Fruit fly (Drosophila melanogaster) whole organism, embryonic: Measurements from ENCODE around the gene Hrb98DE.

Experiments used
- ATbp ChIP-seq: fragments of 200-800 bp; sonication (Bioruptor generic); optimal IDR thresholded peaks from 2 replicates; lab custom pipeline; 2017; ENCODE audit warnings: missing biosample characterization, mild to moderate bottlenecking, missing genetic modification characterization, missing genetic modification reagents
- CG13424 ChIP-seq: fragments of 200-800 bp; sonication (Bioruptor generic); optimal IDR thresholded peaks from 2 replicates; lab custom pipeline; 2019; ENCODE audit warnings: missing biosample characterization, mild to moderate bottlenecking, missing genetic modification characterization, moderate library complexity
- CG14710 ChIP-seq: fragments of 200-800 bp; sonication (Bioruptor generic); optimal IDR thresholded peaks from 3 replicates; lab custom pipeline; 2019; ENCODE audit warnings: missing biosample characterization, mild to moderate bottlenecking, missing genetic modification characterization, moderate library complexity
- CG14965 ChIP-seq: fragments of 200-800 bp; sonication (Bioruptor generic); optimal IDR thresholded peaks from 2 replicates; lab custom pipeline; 2016; ENCODE audit warnings: missing biosample characterization, missing genetic modification characterization, borderline replicate concordance
- CG15269 ChIP-seq: fragments of 200-800 bp; sonication (Bioruptor generic); optimal IDR thresholded peaks from 2 replicates; lab custom pipeline; 2018; ENCODE audit warnings: missing biosample characterization, mild to moderate bottlenecking, missing genetic modification characterization, moderate library complexity
- CG1647 ChIP-seq: fragments of 200-800 bp; sonication (Bioruptor generic); optimal IDR thresholded peaks from 3 replicates; lab custom pipeline; 2016; ENCODE audit warnings: missing biosample characterization, missing genetic modification characterization
- CG17361 ChIP-seq: fragments of 200-800 bp; sonication (Bioruptor generic); IDR thresholded peaks from 3 replicates; pipeline ENCODE4 v1.3.6; 2022; ENCODE audit warnings: missing biosample characterization, missing genetic modification characterization
- CG2202 ChIP-seq: fragments of 200-800 bp; sonication (Bioruptor generic); optimal IDR thresholded peaks from 2 replicates; lab custom pipeline; 2018; ENCODE audit warnings: missing biosample characterization, mild to moderate bottlenecking, missing genetic modification characterization
- CG30020 ChIP-seq: fragments of 200-800 bp; optimal IDR thresholded peaks from 2 replicates; lab custom pipeline; 2019; ENCODE audit warnings: missing biosample characterization, mild to moderate bottlenecking, missing genetic modification characterization, moderate library complexity
- CG30403 ChIP-seq: fragments of 200-800 bp; sonication (Bioruptor generic); optimal IDR thresholded peaks from 3 replicates; lab custom pipeline; 2016; ENCODE audit warnings: missing biosample characterization, missing genetic modification characterization
- CG32772 ChIP-seq: fragments of 200-800 bp; sonication (Bioruptor generic); IDR thresholded peaks from 2 replicates; pipeline ENCODE4 v1.3.6; 2022; ENCODE audit warnings: missing biosample characterization, missing genetic modification characterization
- CG3281 ChIP-seq: fragments of 200-800 bp; sonication (Bioruptor generic); optimal IDR thresholded peaks from 3 replicates; lab custom pipeline; 2017; ENCODE audit warnings: missing biosample characterization, mild to moderate bottlenecking, missing genetic modification characterization
- CG4404 ChIP-seq: fragments of 200-800 bp; sonication (Bioruptor generic); IDR thresholded peaks from 2 replicates; pipeline ENCODE4 v1.3.6; 2022; ENCODE audit warnings: missing biosample characterization, missing genetic modification characterization
- CG4424 ChIP-seq: fragments of 200-800 bp; sonication (Bioruptor generic); optimal IDR thresholded peaks from 3 replicates; lab custom pipeline; 2016; ENCODE audit warnings: missing biosample characterization, missing genetic modification characterization
- CG4617 ChIP-seq: fragments of 200-800 bp; sonication (Bioruptor generic); optimal IDR thresholded peaks from 3 replicates; lab custom pipeline; 2016; ENCODE audit warnings: missing biosample characterization, missing genetic modification characterization, borderline replicate concordance
- CG7372 ChIP-seq: fragments of 200-800 bp; sonication (Bioruptor generic); IDR thresholded peaks from 2 replicates; pipeline ENCODE4 v1.3.6; 2022; ENCODE audit warnings: missing biosample characterization, missing genetic modification characterization
- CTCF ChIP-seq: fragments of 200-800 bp; sonication (Bioruptor generic); optimal IDR thresholded peaks from 2 replicates; lab custom pipeline; 2017; ENCODE audit warnings: missing biosample characterization, mild to moderate bottlenecking, missing genetic modification characterization, moderate library complexity
- D19A ChIP-seq: fragments of 200-800 bp; optimal IDR thresholded peaks from 3 replicates; lab custom pipeline; 2019; ENCODE audit warnings: missing biosample characterization, mild to moderate bottlenecking, missing genetic modification characterization, moderate library complexity
- Dp ChIP-seq: fragments of 200-800 bp; sonication (Bioruptor generic); optimal IDR thresholded peaks from 2 replicates; lab custom pipeline; 2018; ENCODE audit warnings: missing biosample characterization, mild to moderate bottlenecking, missing genetic modification characterization, moderate library complexity
- Elba2 ChIP-seq: fragments of 200-800 bp; sonication (Bioruptor generic); optimal IDR thresholded peaks from 3 replicates; lab custom pipeline; 2016; ENCODE audit warnings: missing biosample characterization, missing genetic modification characterization
- Med ChIP-seq: fragments of 200-800 bp; sonication (Bioruptor generic); peaks from one replicate; lab custom pipeline; 2016; ENCODE audit warnings: missing biosample characterization, missing genetic modification characterization, mild to moderate bottlenecking, inconsistent platforms, moderate library complexity
- Nf-YC ChIP-seq: fragments of 200-800 bp; optimal IDR thresholded peaks from 3 replicates; lab custom pipeline; 2019; ENCODE audit warnings: missing biosample characterization, mild to moderate bottlenecking, missing genetic modification characterization, moderate library complexity
- Pdp1 ChIP-seq, 2 experiments: fragments of 200-800 bp; sonication (Bioruptor generic); optimal IDR thresholded peaks; 3 replicates each; lab custom pipeline; 2016; ENCODE audit warnings: missing biosample characterization in 2 of 2, missing genetic modification characterization in 2 of 2, mild to moderate bottlenecking in 1 of 2, moderate library complexity in 1 of 2
- Rx ChIP-seq: fragments of 200-800 bp; sonication (Bioruptor generic); IDR thresholded peaks from 2 replicates; pipeline ENCODE4 v1.3.6; 2022; ENCODE audit warnings: missing biosample characterization, missing genetic modification characterization
- Six4 ChIP-seq: fragments of 200-800 bp; sonication (Bioruptor generic); optimal IDR thresholded peaks from 2 replicates; lab custom pipeline; 2016; ENCODE audit warnings: missing biosample characterization, missing genetic modification characterization
- Sox102F ChIP-seq: fragments of 200-800 bp; sonication (Bioruptor generic); optimal IDR thresholded peaks from 2 replicates; lab custom pipeline; 2018; ENCODE audit warnings: missing biosample characterization, mild to moderate bottlenecking, missing genetic modification characterization, moderate library complexity
- Spps ChIP-seq: fragments of 200-800 bp; sonication (Bioruptor generic); optimal IDR thresholded peaks from 2 replicates; lab custom pipeline; 2018; ENCODE audit warnings: missing biosample characterization, mild to moderate bottlenecking, missing genetic modification characterization
- Trl ChIP-seq, 3 experiments: fragments of >200 bp in 2 of 3; fragments of 200-800 bp in 1 of 3; sonication (Bioruptor generic) in 1 of 3; optimal IDR thresholded peaks; 2 replicates in 1 of 3; 3 replicates in 2 of 3; lab custom pipeline; 2016 to 2017; ENCODE audit warnings: missing biosample characterization in 1 of 3, missing genetic modification characterization in 1 of 3
- ash1 ChIP-seq: fragments of 200-800 bp; sonication (Bioruptor generic); optimal IDR thresholded peaks from 2 replicates; lab custom pipeline; 2018; ENCODE audit warnings: missing biosample characterization, mild to moderate bottlenecking, missing genetic modification characterization
- bsh ChIP-seq, 2 experiments: fragments of 200-800 bp; sonication (Bioruptor generic); optimal IDR thresholded peaks; 2 replicates each; lab custom pipeline; 2017 to 2018; ENCODE audit warnings: mild to moderate bottlenecking in 2 of 2, missing biosample characterization in 2 of 2, missing genetic modification characterization in 2 of 2, moderate library complexity in 1 of 2
- ci ChIP-seq: fragments of 200-800 bp; sonication (Bioruptor generic); IDR thresholded peaks from 3 replicates; pipeline ENCODE4 v1.3.6; 2022; ENCODE audit warnings: missing biosample characterization, missing genetic modification characterization
- dmrt99B ChIP-seq: fragments of 200-800 bp; sonication (Bioruptor generic); optimal IDR thresholded peaks from 2 replicates; lab custom pipeline; 2018; ENCODE audit warnings: missing biosample characterization, mild to moderate bottlenecking, missing genetic modification characterization, moderate library complexity
- dpn ChIP-seq, 2 experiments: fragments of 200-800 bp; sonication (Bioruptor generic); optimal IDR thresholded peaks; 3 replicates each; lab custom pipeline; 2016; ENCODE audit warnings: missing biosample characterization in 2 of 2, missing genetic modification characterization in 2 of 2
- ewg ChIP-seq: fragments of 200-800 bp; sonication (Bioruptor generic); optimal IDR thresholded peaks from 3 replicates; lab custom pipeline; 2017; ENCODE audit warnings: mild to moderate bottlenecking, missing biosample characterization, missing genetic modification reagents, missing genetic modification characterization
- fd96Cb ChIP-seq: fragments of 200-800 bp; sonication (Bioruptor generic); optimal IDR thresholded peaks from 2 replicates; lab custom pipeline; 2018; ENCODE audit warnings: missing biosample characterization, mild to moderate bottlenecking, missing genetic modification characterization, moderate library complexity
- klu ChIP-seq: fragments of 200-800 bp; sonication (Bioruptor generic); IDR thresholded peaks from 2 replicates; pipeline ENCODE4 v1.3.6; 2022; ENCODE audit warnings: missing biosample characterization, missing genetic modification characterization
- luna ChIP-seq: fragments of 200-800 bp; sonication (Bioruptor generic); optimal IDR thresholded peaks from 2 replicates; lab custom pipeline; 2016; ENCODE audit warnings: missing biosample characterization, missing genetic modification characterization
- phol ChIP-seq: fragments of 200-800 bp; sonication (Bioruptor generic); optimal IDR thresholded peaks from 3 replicates; lab custom pipeline; 2018; ENCODE audit warnings: missing biosample characterization, mild to moderate bottlenecking, missing genetic modification characterization, moderate library complexity
- ranshi ChIP-seq: fragments of 200-800 bp; sonication (Bioruptor generic); IDR thresholded peaks from 2 replicates; pipeline ENCODE4 v1.3.6; 2022; ENCODE audit warnings: missing biosample characterization, missing genetic modification characterization
- sc ChIP-seq, 3 experiments: fragments of >200 bp in 2 of 3; fragments of 200-800 bp in 1 of 3; sonication (Bioruptor generic) in 1 of 3; optimal IDR thresholded peaks; 2 replicates in 2 of 3; 3 replicates in 1 of 3; lab custom pipeline; 2017; ENCODE audit warnings: mild to moderate bottlenecking in 1 of 3, missing biosample characterization in 1 of 3, missing genetic modification characterization in 1 of 3, missing genetic modification reagents in 1 of 3
- schlank ChIP-seq: fragments of 200-800 bp; sonication (Bioruptor generic); optimal IDR thresholded peaks from 2 replicates; lab custom pipeline; 2018; ENCODE audit warnings: missing biosample characterization, mild to moderate bottlenecking, missing genetic modification characterization
- sens ChIP-seq: fragments of 200-800 bp; sonication (Bioruptor generic); peaks from one replicate; lab custom pipeline; 2016; ENCODE audit warnings: missing biosample characterization, missing genetic modification characterization
- sisA ChIP-seq: fragments of 200-800 bp; sonication (Bioruptor generic); IDR thresholded peaks from 2 replicates; pipeline ENCODE4 v1.3.6; 2022; ENCODE audit warnings: missing biosample characterization, missing genetic modification characterization
- sqz ChIP-seq: fragments of 200-800 bp; sonication (Bioruptor generic); optimal IDR thresholded peaks from 3 replicates; lab custom pipeline; 2018; ENCODE audit warnings: missing biosample characterization, mild to moderate bottlenecking, missing genetic modification characterization
- unc-4 ChIP-seq: fragments of 200-800 bp; sonication (Bioruptor generic); IDR thresholded peaks from 2 replicates; pipeline ENCODE4 v1.3.6; 2022; ENCODE audit warnings: missing biosample characterization, missing genetic modification characterization; ENCODE audit not compliant: partially characterized antibody
- vnd ChIP-seq: fragments of 200-800 bp; sonication (Bioruptor generic); IDR thresholded peaks from 3 replicates; pipeline ENCODE4 v1.3.6; 2022; ENCODE audit warnings: missing biosample characterization, missing genetic modification characterization; ENCODE audit not compliant: partially characterized antibody

Gene Hrb98DE

dm6 chr3R:28630092-28630491, 30.5 kb downstream of the Hrb98DE start (continued):
- TF ChIP-seq CG14965 (GFP tag; lab: Kevin White, UChicago) (no peak), klu (GFP tag; lab: Robert Waterston, UW) (no peak), Six4 (no peak), CG14710 (tag; lab: Kevin White, UChicago) (peak; percentile 24), sc (optimal IDR thresholded peaks at IDR 0.05; lab: Kevin White, UChicago) (no peak), sc (GFP tag; optimal IDR thresholded peaks at IDR 0.05; lab: Kevin White, UChicago) (peak; percentile 13), sisA (GFP tag; lab: Robert Waterston, UW) (0 out of 2 replicates have a peak, but pooled peaks have one; percentile 9), Rx (GFP tag; lab: Robert Waterston, UW) (no peak), CTCF (no peak), Sox102F (GFP tag; lab: Kevin White, UChicago) (peak; percentile 26), Trl (optimal IDR thresholded peaks at IDR 0.05; lab: Kevin White, UChicago) (no peak), Trl (GFP tag; optimal IDR thresholded peaks at IDR 0.05; lab: Kevin White, UChicago) (no peak), unc-4 (GFP tag; lab: Robert Waterston, UW) (no peak), CG7372 (GFP tag; lab: Robert Waterston, UW) (no peak), ATbp (GFP tag; lab: Kevin White, UChicago) (no peak), CG4404 (GFP tag; lab: Robert Waterston, UW) (no peak), ci (GFP tag; lab: Robert Waterston, UW) (0 out of 3 replicates have a peak, but pooled peaks have one; percentile 37), D19A (tag; lab: Kevin White, UChicago) (peak; percentile 97), CG30403 (GFP tag; lab: Kevin White, UChicago) (no peak), sens (GFP tag; lab: Kevin White, UChicago) (peak; percentile 39), phol (tag; lab: Kevin White, UChicago) (peak; percentile 28), bsh (GFP tag; optimal IDR thresholded peaks at IDR 0.05; lab: Kevin White, UChicago) (peak in 1 of 2 experiments; percentile 11), Nf-YC (tag; lab: Kevin White, UChicago) (no peak), vnd (GFP tag; lab: Robert Waterston, UW) (no peak), fd96Cb (tag; lab: Kevin White, UChicago) (peak; percentile 18), dmrt99B (tag; lab: Kevin White, UChicago) (peak; percentile 20)

- TF ChIP-seq CG17361 (GFP tag; lab: Robert Waterston, UW) (no peak), sqz (GFP tag; lab: Kevin White, UChicago) (peak; percentile 13), Pdp1 (GFP tag; optimal IDR thresholded peaks at IDR 0.05; lab: Kevin White, UChicago) (peak in 1 of 2 experiments; percentile 34)
Measured at dm6 chr3R:28630861-28631260, 31.2 kb downstream of the Hrb98DE start.

- TF ChIP-seq luna (GFP tag; lab: Kevin White, UChicago), result no peak
- TF ChIP-seq CG30020 (tag; lab: Kevin White, UChicago), result no peak
- peak; percentile 64 for TF ChIP-seq CG4424 (GFP tag; lab: Kevin White, UChicago)
- peak; percentile 75 for TF ChIP-seq CG4404 (GFP tag; lab: Robert Waterston, UW)
- no peak for TF ChIP-seq CG4617 (GFP tag; lab: Kevin White, UChicago)
- peak; percentile 9 for TF ChIP-seq CG13424 (tag; lab: Kevin White, UChicago)
- TF ChIP-seq dpn (GFP tag; optimal IDR thresholded peaks at IDR 0.05; lab: Kevin White, UChicago), result peak; percentile 21 to 65
- TF ChIP-seq ash1 (GFP tag; lab: Kevin White, UChicago), result no peak
- TF ChIP-seq Elba2 (GFP tag; lab: Kevin White, UChicago), result peak; percentile 43
- TF ChIP-seq CG1647 (GFP tag; lab: Kevin White, UChicago), result peak; percentile 3
- no peak for TF ChIP-seq vnd (GFP tag; lab: Robert Waterston, UW)
- peak; percentile 85 for TF ChIP-seq Med (GFP tag; lab: Kevin White, UChicago)
- TF ChIP-seq CG3281 (GFP tag; lab: Kevin White, UChicago), result peak; percentile 49
- TF ChIP-seq ewg, result peak; percentile 16
- TF ChIP-seq ranshi (GFP tag; lab: Robert Waterston, UW), result peak; percentile 64; the same call in 1 of the 2 replicates
- TF ChIP-seq Spps (tag; lab: Kevin White, UChicago), result peak; percentile 24
- TF ChIP-seq CG2202, result no peak
- TF ChIP-seq Dp, result no peak
- no peak for TF ChIP-seq CG15269
- TF ChIP-seq ATbp (GFP tag; lab: Kevin White, UChicago), result peak; percentile 13
- TF ChIP-seq schlank (tag; lab: Kevin White, UChicago), result no peak
- peak; percentile 44; the same call in 1 of the 2 replicates for TF ChIP-seq CG32772 (GFP tag; lab: Robert Waterston, UW)
Measured at dm6 chr3R:28631753-28632152, 32.1 kb downstream of the Hrb98DE start.
